Worm (Caenorhabditis elegans): ENCODE measurements around the gene str-181.
A peak's percentile ranks its signal among the peaks of the same experiment; 100 is the strongest.

The str-181 gene

ce11 chrV:12743778-12744502 lies 25.4 kb upstream of the str-181 start:
- TF ChIP-seq elt-3 (tag; optimal IDR thresholded peaks at IDR 0.05) (no peak), zip-8 (tag; optimal IDR thresholded peaks at IDR 0.05) (no peak), ceh-83 (GFP tag; optimal IDR thresholded peaks at IDR 0.05) (no peak), ztf-11 (tag; optimal IDR thresholded peaks at IDR 0.05) (no peak), lin-13 (tag; optimal IDR thresholded peaks at IDR 0.05) (no peak), ceh-39 (tag; optimal IDR thresholded peaks at IDR 0.05) (no peak), mab-5 (tag; optimal IDR thresholded peaks at IDR 0.05) (no peak), nhr-12 (tag; optimal IDR thresholded peaks at IDR 0.05) (no peak), blmp-1 (tag; optimal IDR thresholded peaks at IDR 0.05) (no peak), mep-1 (tag; optimal IDR thresholded peaks at IDR 0.05) (no peak), flh-1 (GFP tag; optimal IDR thresholded peaks at IDR 0.05) (no peak), drap-1 (GFP tag; optimal IDR thresholded peaks at IDR 0.05) (no peak), tbx-8 (GFP tag; optimal IDR thresholded peaks at IDR 0.05) (no peak), nhr-76 (tag; optimal IDR thresholded peaks at IDR 0.05) (no peak), nhr-2 (tag; optimal IDR thresholded peaks at IDR 0.05) (no peak), M03D4.4 (tag; optimal IDR thresholded peaks at IDR 0.05) (no peak)

DNA sequence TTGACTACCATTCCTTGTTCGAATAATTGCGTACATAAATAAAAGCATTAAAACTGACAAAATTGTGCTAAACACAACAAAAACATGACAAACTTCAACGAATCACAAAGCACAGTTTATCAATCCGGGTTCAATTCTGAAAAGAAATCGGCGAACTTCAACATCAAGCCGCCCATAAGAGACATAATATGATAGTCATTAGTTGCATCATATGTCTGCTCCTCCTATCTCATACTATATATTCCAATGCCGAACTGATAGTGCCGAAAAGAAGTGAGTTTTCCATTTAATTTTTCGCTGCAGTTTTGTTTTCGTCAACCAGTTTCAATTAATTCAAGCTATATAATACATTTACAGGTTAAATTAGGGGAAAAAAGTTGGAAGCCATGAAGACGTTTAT lies 23.2 kb upstream of the str-181 start, which contains the start of gene hrg-7:
TSS of gene hrg-7 (plus strand) at position 358 of the 400 bp plus-strand sequence.
- TF ChIP-seq unc-62 (GFP tag; optimal IDR thresholded peaks at IDR 0.05) (no peak), M03D4.4 (tag; optimal IDR thresholded peaks at IDR 0.05) (no peak), mep-1 (tag; optimal IDR thresholded peaks at IDR 0.05) (no peak), flh-1 (GFP tag; optimal IDR thresholded peaks at IDR 0.05) (no peak), blmp-1 (tag; optimal IDR thresholded peaks at IDR 0.05) (no peak), sem-2 (GFP tag; optimal IDR thresholded peaks at IDR 0.05) (no peak), tbx-8 (GFP tag; optimal IDR thresholded peaks at IDR 0.05) (no peak), ceh-39 (tag; optimal IDR thresholded peaks at IDR 0.05) (no peak), pha-4 (tag; optimal IDR thresholded peaks at IDR 0.05) (no peak), cnd-1 (tag; optimal IDR thresholded peaks at IDR 0.05) (no peak), ztf-11 (tag; optimal IDR thresholded peaks at IDR 0.05) (no peak), bed-3 (GFP tag; optimal IDR thresholded peaks at IDR 0.05) (no peak), unc-120 (tag; optimal IDR thresholded peaks at IDR 0.05; ENCODE audit: poor library complexity, severe bottlenecking) (no peak), lin-32 (GFP tag; optimal IDR thresholded peaks at IDR 0.05) (no peak)

DNA sequence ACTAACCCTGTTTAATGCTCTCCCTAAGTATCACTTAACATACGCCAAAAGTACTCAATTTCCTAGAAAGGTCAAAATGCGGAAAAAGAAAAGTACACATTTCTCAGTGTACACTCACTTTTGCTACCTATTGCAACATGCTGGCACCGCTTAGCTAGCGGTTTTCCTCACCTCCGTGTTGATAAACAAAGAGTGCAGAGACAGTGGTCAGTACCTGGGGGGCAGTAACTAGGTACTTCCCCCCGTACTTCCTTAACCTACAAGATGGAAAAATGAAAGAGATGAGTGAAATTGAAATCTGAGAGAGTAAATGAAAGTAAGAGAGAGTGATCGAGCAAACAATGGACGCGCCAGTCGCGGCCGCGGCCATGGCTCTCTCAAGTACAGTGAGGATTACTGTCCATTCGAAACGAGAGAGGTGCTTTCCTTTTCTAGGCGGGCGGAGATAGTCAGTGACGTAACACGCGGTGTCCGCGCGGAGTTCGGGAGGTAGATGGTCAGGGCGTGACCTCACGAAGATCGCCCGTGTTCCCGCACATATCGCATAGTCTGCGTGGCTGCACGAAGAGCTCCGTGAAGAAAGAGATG lies 17.7 kb upstream of the str-181 start, which contains the start of gene cky-1:
TSS of gene cky-1 (plus strand) at position 538 of the 588 bp plus-strand sequence.
- peak; percentile 32 for TF ChIP-seq zip-8 (tag; optimal IDR thresholded peaks at IDR 0.05)
- TF ChIP-seq nhr-2 (tag; optimal IDR thresholded peaks at IDR 0.05) = no peak
- no peak for TF ChIP-seq sptf-1 (tag; optimal IDR thresholded peaks at IDR 0.05)
- no peak for TF ChIP-seq tbx-8 (GFP tag; optimal IDR thresholded peaks at IDR 0.05)
- TF ChIP-seq ham-2 (GFP tag; optimal IDR thresholded peaks at IDR 0.05) = peak; percentile 26
- TF ChIP-seq lin-32 (GFP tag; optimal IDR thresholded peaks at IDR 0.05) = no peak
- TF ChIP-seq nhr-237 (tag; optimal IDR thresholded peaks at IDR 0.05) = no peak

DNA sequence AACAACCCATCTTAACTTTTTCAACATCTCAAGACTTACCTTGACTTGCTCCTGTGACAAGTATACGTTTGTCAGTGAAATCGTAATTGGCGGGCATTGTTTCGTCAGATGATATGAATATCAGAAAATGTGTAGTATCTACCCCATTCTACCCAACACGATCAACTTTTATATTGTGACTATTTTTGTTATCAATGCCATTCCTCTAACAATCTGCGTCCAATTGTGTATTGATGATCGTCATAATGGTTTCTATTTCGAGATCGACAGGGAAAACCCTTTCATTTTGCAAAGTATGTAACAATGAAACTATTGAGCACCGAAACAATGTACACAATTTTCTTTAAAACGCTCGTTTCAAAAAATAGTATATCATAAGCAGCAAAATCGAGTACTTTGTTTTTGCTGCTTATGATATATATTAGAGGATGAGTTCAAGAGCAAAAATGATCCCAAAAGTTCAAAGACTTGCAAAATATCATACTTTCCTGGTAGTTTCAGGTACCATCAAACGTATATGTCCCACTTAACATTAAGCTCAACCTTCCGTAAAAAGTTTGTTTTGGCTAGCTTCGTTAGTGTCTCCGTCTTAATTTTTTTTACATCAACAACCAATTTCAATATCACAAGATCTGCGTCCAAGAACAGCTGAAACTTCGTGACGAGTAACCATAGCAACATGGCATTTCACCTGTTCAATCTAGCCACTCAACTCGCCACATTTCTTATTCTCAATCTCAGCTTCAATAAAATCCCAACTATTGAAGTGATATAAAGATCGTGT lies 15.1 kb upstream of the str-181 start, which contains the start of the genes dhs-21 and xbx-9:
TSS of gene dhs-21 (minus strand) at position 181 of the 784 bp plus-strand sequence.
TSS of gene xbx-9 (plus strand) at position 734 of the 784 bp plus-strand sequence.
- TF ChIP-seq unc-62 (GFP tag; optimal IDR thresholded peaks at IDR 0.05) (no peak), snpc-4 (tag; optimal IDR thresholded peaks at IDR 0.05) (no peak), mab-5 (tag; optimal IDR thresholded peaks at IDR 0.05) (no peak), ceh-39 (tag; optimal IDR thresholded peaks at IDR 0.05) (no peak), blmp-1 (tag; optimal IDR thresholded peaks at IDR 0.05) (no peak), unc-120 (tag; optimal IDR thresholded peaks at IDR 0.05; ENCODE audit: poor library complexity, severe bottlenecking) (no peak), mls-2 (tag; optimal IDR thresholded peaks at IDR 0.05) (no peak), ham-2 (GFP tag; optimal IDR thresholded peaks at IDR 0.05) (no peak), elt-3 (tag; optimal IDR thresholded peaks at IDR 0.05) (no peak), sptf-1 (tag; optimal IDR thresholded peaks at IDR 0.05) (no peak), sem-2 (GFP tag; optimal IDR thresholded peaks at IDR 0.05) (no peak), nhr-2 (tag; optimal IDR thresholded peaks at IDR 0.05) (no peak), nhr-76 (tag; optimal IDR thresholded peaks at IDR 0.05) (no peak), flh-1 (GFP tag; optimal IDR thresholded peaks at IDR 0.05) (no peak), zip-8 (tag; optimal IDR thresholded peaks at IDR 0.05) (no peak), hlh-1 (tag; optimal IDR thresholded peaks at IDR 0.05) (no peak)
